Fruit fly (Drosophila melanogaster): Measurements from ENCODE around the gene Rlb1.
A peak's percentile ranks its signal among the peaks of the same experiment; 100 is the strongest.

The Rlb1 gene

DNA sequence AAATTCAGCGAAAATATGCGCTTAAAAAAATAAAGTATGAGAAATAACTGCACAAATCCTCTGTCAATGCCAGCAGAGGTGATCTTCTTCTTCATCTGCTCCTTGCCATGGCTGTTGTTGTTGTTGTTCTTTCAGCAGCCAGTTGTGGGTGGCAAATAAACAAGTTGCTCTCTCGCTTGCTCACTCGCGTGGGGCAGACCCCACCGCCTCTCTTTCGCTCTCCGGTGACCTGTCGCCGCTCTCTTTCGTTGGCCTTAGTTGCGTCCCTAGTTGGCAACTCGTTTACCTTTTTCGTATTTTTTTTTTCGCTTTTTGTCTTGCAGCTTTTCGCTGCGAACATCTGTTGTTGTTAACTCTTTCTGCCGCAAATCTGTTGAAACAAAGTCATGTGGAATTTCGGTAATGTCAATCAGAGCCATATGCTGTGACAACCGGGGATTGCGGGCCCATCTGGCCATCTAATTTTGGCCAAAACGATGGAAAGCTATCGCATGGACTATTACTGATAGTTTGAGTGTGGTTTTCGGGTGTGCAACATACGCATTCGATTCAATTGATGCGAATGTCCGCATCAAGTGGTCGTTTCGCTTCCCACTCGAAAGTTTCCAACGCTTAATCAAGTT is 21.6 kb downstream of the Rlb1 start:
- no peak for TF ChIP-seq noc (tag; optimal IDR thresholded peaks at IDR 0.05)

DNA sequence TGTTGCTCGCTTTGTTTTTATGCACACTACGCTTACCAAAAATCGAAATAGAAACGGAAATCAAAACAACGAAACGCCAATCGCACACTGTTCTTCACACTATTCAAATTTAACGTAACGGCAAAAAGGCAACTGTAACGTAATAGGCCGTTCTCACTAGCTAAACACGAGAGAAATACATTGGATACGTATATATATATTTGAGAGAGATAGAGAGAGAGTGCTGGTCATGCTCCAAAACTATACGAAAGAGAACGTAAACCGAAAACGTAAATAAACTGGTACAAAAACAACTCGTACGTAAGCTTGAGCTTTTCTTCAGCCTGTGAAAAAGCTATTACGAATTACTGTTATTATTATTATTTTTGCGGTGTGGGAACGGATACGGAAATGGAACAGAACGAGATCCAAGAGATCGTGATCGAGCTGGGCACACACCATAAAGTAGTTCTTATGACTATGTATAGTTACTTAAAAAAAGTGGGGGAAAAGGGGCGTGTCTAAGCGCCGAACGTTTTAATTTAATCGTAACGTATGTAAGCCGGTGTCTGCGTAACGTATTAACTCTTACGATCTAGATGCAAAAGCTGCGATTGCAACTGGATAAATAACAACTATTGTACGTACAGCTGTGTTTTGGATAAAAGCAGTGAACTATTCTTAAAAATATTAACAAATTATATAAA is 30.5 kb downstream of the Rlb1 start:
- TF ChIP-seq noc (tag; optimal IDR thresholded peaks at IDR 0.05) = no peak

DNA sequence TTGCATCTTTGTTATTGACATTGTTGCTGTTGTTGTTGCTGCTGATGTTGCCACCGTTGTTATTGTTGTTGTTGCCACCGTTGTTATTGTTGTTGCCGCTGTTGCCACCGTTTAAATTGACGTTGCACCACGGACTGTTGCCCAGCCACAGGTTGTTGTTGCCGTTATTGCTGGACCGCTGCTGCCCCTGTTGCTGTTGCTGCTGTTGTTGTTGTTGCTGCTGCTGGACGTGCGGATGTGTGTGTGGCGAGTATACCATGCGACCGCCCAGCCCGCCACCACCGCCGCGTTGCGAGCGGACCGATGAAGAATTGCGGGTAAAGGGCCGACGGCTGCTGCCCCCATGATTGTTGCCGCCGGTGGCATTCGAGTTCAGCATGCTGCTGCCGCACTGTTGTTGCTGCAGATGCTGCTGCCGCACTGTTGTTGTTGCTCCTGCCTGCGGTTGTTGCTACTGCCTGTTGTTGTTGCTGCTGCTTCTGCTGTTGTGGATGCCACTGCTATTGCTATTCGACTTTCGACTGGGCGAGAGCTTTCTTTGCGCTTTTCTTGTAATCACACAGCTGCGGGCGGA is 33.8 kb downstream of the Rlb1 start:
- no peak for TF ChIP-seq noc (tag; optimal IDR thresholded peaks at IDR 0.05)

DNA sequence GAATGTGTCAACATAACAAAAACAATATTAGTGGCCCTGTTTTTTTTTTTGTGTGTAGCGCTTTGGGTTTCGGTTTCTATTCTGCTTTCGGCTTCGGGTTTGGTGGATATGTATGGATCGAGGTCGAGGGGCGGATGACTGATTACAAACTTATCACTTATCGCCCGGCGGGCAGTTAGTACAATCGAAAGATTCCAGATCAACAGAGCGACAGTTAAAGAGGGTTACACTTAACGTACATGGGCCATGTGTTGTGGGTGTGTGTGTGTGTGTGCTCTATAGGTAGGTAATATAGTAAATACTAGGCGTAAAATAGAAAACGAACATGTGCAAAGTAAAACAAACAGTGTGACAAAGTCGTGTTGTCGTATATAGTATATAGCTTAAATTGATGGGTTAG is 35.6 kb downstream of the Rlb1 start:
- TF ChIP-seq noc (tag; optimal IDR thresholded peaks at IDR 0.05) = no peak

DNA sequence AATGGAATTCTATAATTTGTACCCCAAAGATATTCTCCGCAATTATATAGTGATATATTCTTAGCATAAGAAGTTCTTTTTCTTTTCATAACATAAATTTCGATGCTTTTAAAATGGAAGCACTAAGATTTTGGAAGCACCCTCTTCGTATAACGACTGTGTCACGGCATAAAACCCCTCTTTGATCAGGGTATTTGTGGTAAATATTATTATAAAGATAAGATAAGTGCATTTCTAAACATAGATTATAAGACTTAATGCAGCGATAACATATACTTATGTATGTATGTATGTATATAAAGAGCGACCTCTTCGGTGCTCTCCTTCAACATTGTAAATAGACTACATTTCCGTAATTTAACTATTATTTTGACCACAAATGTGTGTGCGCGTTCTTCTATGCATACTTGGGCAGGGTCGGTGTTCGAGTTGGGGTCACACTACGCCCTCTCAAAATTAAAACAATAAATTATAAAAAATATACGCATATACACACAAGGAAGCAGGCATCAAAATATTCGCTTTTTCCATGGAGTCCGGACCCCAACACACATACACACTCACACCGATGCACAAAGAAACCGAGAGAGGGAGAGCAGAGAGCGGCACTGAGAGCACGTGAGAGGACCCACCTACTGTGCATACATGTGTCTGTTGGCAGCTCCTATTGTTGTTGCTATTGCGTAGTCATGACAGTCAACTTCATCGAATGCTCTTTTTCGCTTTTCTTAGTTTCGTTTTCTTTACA is 37.3 kb downstream of the Rlb1 start:
- TF ChIP-seq noc (tag; optimal IDR thresholded peaks at IDR 0.05) = no peak

DNA sequence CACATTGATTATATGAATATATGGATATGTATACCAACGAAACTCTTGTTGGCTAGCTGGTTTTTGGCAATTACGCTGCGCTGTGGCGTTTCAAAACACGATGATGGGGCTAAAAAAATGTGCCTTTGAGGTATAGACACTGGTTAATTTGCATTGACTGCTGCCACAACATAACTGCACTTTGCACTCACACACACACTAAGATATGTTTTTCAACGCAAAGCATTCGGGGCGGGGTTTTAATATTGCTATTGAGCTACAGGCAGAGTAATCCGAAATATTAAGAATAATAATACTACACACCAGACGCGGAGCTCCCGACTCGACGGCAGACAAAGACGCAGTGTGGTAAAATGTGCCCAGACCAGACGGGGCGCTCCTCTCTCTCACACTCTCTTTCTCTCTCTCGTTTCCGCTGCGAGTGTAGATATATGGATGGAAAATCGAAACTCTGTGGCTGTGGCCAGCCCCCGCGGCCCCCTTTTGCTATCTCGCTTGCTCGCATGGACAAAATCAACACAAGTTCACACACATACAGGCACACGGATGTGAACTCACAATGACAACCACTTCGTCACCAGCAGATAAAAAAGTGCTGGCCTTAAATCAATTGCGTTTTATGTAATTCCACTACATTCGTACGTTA is 38.0 kb downstream of the Rlb1 start:
- TF ChIP-seq noc (tag; optimal IDR thresholded peaks at IDR 0.05) = no peak

DNA sequence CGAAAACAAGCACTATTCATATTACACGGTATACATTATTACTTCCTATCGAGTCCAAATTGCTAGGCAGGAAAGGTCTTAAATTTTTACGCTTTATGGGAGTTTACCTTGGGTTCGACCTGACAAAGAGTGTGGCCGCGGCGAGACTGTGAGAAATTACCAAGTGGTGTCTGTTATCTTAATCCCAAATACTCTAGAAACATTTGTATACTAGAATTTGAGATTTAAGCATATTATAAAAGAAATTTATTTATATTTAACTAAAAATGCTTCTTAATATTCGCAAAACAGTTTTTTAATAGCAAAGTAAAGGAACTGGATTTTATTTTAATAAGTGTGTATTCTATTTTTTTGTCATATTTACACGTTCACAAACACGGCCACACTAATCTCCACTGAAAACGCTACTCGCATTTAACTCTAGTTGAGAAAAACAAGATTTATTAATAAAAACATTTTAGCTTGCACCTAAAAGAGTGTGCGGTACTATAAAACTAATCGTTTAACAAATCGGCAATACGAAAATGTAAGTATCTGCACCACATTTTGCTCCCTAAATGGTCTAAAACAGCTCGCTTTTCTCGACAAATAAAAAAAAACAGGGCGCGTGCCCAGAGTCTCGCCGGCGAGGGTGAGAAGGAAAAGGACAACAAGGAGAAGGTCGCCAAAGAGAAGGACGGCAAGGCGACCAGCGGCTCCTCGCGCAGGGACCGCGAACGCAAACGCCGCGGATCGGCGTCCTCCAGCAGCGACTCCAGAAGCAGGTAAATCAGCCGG is 38.7 kb downstream of the Rlb1 start, which contains the start of the genes mura and RnpS1:
Gene mura (minus strand): TSS at position 148 of the 777 bp plus-strand sequence.
Gene RnpS1 (plus strand): TSS at position 376 of the 777 bp plus-strand sequence.
- TF ChIP-seq noc (tag; optimal IDR thresholded peaks at IDR 0.05) = peak; percentile 61

DNA sequence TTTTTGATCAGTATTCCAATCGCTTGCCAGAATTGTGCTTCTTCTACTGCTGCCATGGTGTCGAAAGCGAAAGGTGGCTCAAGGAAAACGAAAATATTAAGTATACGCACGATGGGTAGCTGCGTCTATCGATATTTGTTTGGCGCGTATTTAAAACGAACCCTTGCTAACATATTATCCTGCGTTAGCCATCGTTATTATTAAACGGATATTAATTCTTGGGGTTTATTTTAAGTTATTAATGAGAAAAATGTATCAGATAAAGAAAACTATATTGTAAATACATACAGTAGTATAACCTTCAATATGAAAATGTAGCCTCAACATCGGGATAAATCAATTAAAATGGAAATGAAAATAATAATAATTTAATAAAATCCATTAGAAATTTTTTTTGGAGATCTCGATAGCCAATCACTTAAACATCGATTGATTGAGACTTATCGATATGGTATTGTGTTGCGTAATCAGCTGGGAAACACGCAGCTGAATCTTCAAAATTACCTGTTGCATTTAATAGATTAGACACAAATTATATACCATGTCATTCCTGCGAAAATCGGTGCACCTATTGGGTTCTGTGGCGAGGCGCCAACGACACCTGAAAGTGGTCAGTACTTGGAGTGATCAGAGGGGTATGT is 42.3 kb downstream of the Rlb1 start, which contains the start of the genes CG9386 and BckdhA:
Gene CG9386 (minus strand): TSS at position 75 of the 641 bp plus-strand sequence.
Gene BckdhA (plus strand): TSS at position 452 of the 641 bp plus-strand sequence.
- peak; percentile 50 for TF ChIP-seq noc (tag; optimal IDR thresholded peaks at IDR 0.05)

DNA sequence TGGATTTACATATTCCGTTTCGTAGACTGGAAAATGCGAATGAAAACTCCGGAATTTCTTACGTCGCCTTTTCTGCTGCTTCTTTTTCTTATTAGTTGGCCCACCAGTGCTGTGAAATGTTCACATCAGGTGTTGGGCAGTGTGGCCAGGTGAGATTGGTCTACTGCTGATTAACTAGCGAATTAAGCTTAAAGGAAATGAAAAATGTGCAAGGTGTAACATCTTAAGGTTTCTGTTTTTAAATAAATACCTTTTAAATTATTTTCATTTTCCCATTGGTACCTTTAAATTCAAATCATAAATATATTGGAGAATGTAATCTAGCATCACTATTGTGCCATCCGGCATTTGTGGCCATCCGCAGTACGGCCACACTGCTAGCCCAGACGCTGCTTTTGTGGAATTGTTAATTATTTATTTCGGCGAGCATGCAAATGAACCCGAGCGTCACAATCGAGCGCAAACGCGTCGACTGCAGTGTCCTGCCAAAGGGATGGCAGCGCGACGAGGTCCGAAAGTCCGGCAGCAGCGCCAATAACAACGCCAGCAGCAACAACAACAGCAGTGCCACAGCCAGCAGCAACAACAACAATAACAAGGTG is 46.4 kb downstream of the Rlb1 start, which contains the start of the genes AP-1mu and MBD-like:
Gene AP-1mu (minus strand): TSS at position 113 of the 602 bp plus-strand sequence.
Gene MBD-like (plus strand): TSS at position 348 of the 602 bp plus-strand sequence.
- peak; percentile 61 for TF ChIP-seq noc (tag; optimal IDR thresholded peaks at IDR 0.05)

DNA sequence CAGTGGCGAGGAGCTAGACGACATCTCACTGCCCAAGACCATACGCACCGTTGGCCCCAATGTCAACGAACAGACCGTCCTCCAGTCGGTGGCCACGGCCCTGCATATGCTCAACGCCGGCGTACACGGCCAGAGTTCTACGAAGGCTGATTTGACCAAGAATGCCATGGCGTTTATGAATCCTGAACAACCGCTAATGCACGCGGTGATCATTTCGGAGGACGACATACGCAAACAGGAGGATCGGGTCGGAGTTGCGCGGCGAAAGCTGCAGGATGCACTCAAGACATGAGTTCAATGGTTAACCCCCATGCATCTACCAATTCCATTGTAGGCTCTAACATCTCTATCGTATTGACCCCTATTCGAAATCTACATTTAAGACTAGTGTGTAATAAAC is 48.0 kb downstream of the Rlb1 start:
- no peak for TF ChIP-seq noc (tag; optimal IDR thresholded peaks at IDR 0.05)

DNA sequence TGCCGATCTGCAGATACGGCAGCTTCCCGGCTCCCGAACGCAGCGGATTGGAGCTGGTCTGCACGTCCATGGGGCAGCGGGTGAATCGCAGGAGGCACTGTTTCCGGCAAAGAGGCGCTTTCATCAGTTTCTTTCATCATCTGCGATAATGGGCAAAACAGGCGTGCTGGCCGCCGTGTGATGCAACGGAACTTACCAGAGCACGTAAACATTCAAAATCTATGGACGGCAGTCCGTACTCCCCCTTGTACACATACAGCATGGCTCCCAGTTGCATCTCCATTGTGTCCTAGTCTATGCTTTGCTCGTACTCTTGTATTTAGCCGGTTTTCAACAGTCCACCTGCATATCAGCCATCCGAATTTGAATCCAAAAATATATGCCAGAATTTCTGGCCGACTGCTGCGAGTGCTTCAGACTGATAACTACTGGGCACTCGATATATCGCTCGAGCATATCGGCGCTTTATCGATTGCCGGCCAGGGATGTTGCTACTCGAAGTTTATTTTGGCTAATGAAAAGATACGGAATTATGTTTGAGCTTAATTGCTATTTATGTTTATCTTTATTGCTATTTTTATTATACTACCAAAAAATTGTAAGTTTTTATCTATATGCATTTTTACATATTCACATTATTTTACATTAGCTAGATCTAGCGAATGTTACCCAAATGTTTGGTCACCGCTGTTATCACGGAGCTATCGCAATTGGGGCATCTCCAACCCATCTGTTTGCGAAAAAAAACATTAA is 50.3 kb downstream of the Rlb1 start, which contains the start of the genes CG9393 and Vps45:
Gene CG9393 (minus strand): TSS at position 434 of the 753 bp plus-strand sequence.
Gene Vps45 (plus strand): TSS at position 685 of the 753 bp plus-strand sequence.
- TF ChIP-seq noc (tag; optimal IDR thresholded peaks at IDR 0.05) = no peak

Measured in whole organism, larva.